Fruit fly (Drosophila melanogaster): ENCODE data around the gene CTCF.
A peak's percentile ranks its signal among the peaks of the same experiment; 100 is the strongest.

The CTCF gene

DNA sequence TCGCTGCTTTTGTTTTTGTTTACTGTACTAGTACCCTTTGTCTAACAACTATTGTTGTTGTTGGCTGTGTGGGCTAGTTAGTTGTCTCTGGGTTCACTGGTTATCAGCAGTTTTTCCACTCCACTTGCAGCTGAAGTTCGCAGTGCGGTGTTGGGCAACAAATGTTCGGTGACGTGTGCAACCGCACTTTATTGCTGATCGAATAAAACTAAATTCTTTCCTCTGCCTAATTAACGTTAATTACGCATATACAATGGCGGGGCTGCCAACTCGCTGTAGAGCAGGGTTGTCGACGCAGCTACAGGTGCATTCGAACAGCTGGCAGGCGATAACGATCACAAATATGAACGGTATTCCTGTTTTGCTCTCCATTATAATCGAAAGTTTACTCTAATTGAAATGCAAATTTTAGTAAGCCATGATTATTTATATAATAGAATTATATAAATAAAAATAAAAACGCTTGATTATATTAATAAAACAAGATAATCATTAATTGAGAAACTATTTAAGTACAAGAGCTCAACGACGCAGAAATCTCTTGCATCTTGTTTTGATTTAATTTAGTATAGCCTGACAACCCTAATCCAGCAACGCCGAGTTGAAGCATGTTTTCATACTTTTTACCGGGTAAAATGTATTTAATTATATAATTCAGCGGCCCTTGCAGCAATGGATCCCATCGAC is 27.8 kb downstream of the CTCF start, which contains the start of the genes mrva, CG42307 and mus312 (continued):
- TF ChIP-seq h (GFP tag; optimal IDR thresholded peaks at IDR 0.05) (no peak), CG32264 (GFP tag; optimal IDR thresholded peaks at IDR 0.05) (no peak), psq (GFP tag; optimal IDR thresholded peaks at IDR 0.05) (peak; percentile 75), sv (GFP tag; optimal IDR thresholded peaks at IDR 0.05) (peak; percentile 78), dsf (GFP tag; optimal IDR thresholded peaks at IDR 0.05; ENCODE audit: borderline replicate concordance) (no peak), jim (GFP tag; optimal IDR thresholded peaks at IDR 0.05) (no peak), woc (GFP tag; optimal IDR thresholded peaks at IDR 0.05) (no peak), N (GFP tag; optimal IDR thresholded peaks at IDR 0.05) (no peak), OdsH (GFP tag; optimal IDR thresholded peaks at IDR 0.05) (peak; percentile 73), GATAd (GFP tag; optimal IDR thresholded peaks at IDR 0.05) (no peak), ey (GFP tag; optimal IDR thresholded peaks at IDR 0.05) (peak; percentile 47), Myc (optimal IDR thresholded peaks at IDR 0.05) (no peak), lola (GFP tag; optimal IDR thresholded peaks at IDR 0.05) (no peak), brk (GFP tag; optimal IDR thresholded peaks at IDR 0.05) (no peak)

DNA sequence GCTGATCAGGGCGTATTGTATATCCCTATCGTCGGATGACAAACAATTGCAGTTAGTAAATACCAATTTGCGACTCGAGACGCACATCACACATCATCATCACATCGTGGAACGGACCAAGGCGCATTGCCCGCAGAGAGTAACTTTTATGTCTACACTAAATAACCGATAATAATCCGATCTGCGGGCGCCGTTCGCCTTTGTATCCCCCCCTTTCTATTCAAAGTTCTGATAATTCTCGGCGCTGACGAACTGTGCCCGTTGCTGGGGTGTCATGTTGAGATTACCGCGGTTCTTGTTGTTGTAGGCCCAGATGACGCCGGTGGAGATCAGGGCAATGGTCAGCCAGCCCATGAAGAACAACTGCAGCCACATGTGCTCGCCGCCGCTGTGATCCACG is 29.8 kb downstream of the CTCF start:
- TF ChIP-seq Vsx2 (GFP tag; optimal IDR thresholded peaks at IDR 0.05; ENCODE audit: partially characterized antibody) (no peak), foxo (GFP tag; optimal IDR thresholded peaks at IDR 0.05) (no peak), Hr83 (GFP tag; optimal IDR thresholded peaks at IDR 0.05; ENCODE audit: poor library complexity, severe bottlenecking) (no peak), brk (GFP tag; optimal IDR thresholded peaks at IDR 0.05) (no peak), dmrt93B (GFP tag; optimal IDR thresholded peaks at IDR 0.05) (no peak), tai (GFP tag; optimal IDR thresholded peaks at IDR 0.05) (no peak), lola (GFP tag; optimal IDR thresholded peaks at IDR 0.05) (no peak), Sp1 (GFP tag; optimal IDR thresholded peaks at IDR 0.05) (no peak)

DNA sequence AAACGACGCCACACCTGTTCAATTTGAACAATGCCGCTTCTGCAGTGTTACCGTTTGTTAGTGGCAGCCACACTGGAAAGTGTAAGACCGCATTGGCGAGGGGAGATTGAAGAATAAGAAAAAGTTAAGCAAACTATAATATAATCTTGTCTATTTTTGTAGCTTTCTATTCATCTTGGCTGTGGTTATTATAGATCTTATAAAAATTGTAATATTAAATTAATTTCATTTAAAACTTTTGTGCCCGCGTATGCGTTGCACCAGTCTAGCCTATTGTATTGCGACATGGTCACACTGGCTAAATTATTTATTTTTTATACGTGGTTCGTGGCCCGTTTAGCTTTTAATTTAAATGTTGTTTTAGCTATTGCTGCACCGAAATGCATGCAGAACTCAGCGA is 33.2 kb downstream of the CTCF start, which contains the start of the genes RhoGEF4 and Rint1:
RhoGEF4 (minus strand) TSS at position 64 of the 400 bp plus-strand sequence.
Rint1 (plus strand) TSS at position 272 of the 400 bp plus-strand sequence.
- TF ChIP-seq brk (GFP tag; optimal IDR thresholded peaks at IDR 0.05), result no peak
- no peak for TF ChIP-seq Jra (GFP tag; optimal IDR thresholded peaks at IDR 0.05)
- TF ChIP-seq Myc (optimal IDR thresholded peaks at IDR 0.05), result peak; percentile 54
- no peak for TF ChIP-seq jim (GFP tag; optimal IDR thresholded peaks at IDR 0.05)
- TF ChIP-seq Vsx2 (GFP tag; optimal IDR thresholded peaks at IDR 0.05; ENCODE audit: partially characterized antibody), result no peak
- TF ChIP-seq h (GFP tag; optimal IDR thresholded peaks at IDR 0.05), result peak; percentile 55
- no peak for TF ChIP-seq CG32264 (GFP tag; optimal IDR thresholded peaks at IDR 0.05)
- TF ChIP-seq fru (GFP tag; optimal IDR thresholded peaks at IDR 0.05), result no peak
- peak; percentile 40 for TF ChIP-seq psq (GFP tag; optimal IDR thresholded peaks at IDR 0.05)
- TF ChIP-seq CG9705 (GFP tag; optimal IDR thresholded peaks at IDR 0.05), result no peak
- peak; percentile 47 for TF ChIP-seq woc (GFP tag; optimal IDR thresholded peaks at IDR 0.05)
- no peak for TF ChIP-seq Dif (GFP tag; optimal IDR thresholded peaks at IDR 0.05; ENCODE audit: partially characterized antibody)
- TF ChIP-seq ey (GFP tag; optimal IDR thresholded peaks at IDR 0.05), result peak; percentile 26
- no peak for TF ChIP-seq dmrt93B (GFP tag; optimal IDR thresholded peaks at IDR 0.05)
- peak in 1 of 2 experiments; percentile 72 for TF ChIP-seq foxo (GFP tag; optimal IDR thresholded peaks at IDR 0.05)
- TF ChIP-seq Mio (GFP tag; optimal IDR thresholded peaks at IDR 0.05), result no peak
- TF ChIP-seq Dfd (GFP tag; optimal IDR thresholded peaks at IDR 0.05), result no peak
- TF ChIP-seq OdsH (GFP tag; optimal IDR thresholded peaks at IDR 0.05), result peak; percentile 27
- no peak for TF ChIP-seq tai (GFP tag; optimal IDR thresholded peaks at IDR 0.05)
- no peak for TF ChIP-seq sage (GFP tag; optimal IDR thresholded peaks at IDR 0.05)
- TF ChIP-seq Rel (GFP tag; optimal IDR thresholded peaks at IDR 0.05), result no peak
- TF ChIP-seq Rel (tag; optimal IDR thresholded peaks at IDR 0.05), result no peak
- no peak for TF ChIP-seq usp (GFP tag; optimal IDR thresholded peaks at IDR 0.05)
- peak; percentile 60 for TF ChIP-seq HLH106 (tag; optimal IDR thresholded peaks at IDR 0.05)
- TF ChIP-seq N (GFP tag; optimal IDR thresholded peaks at IDR 0.05), result no peak
- TF ChIP-seq Abd-B (GFP tag; optimal IDR thresholded peaks at IDR 0.05), result no peak
- TF ChIP-seq pan (optimal IDR thresholded peaks at IDR 0.05), result no peak
- no peak for TF ChIP-seq Hr78 (GFP tag; optimal IDR thresholded peaks at IDR 0.05)
- TF ChIP-seq br (GFP tag; optimal IDR thresholded peaks at IDR 0.05), result no peak
- TF ChIP-seq dsf (GFP tag; optimal IDR thresholded peaks at IDR 0.05; ENCODE audit: borderline replicate concordance), result peak; percentile 17
- peak; percentile 69 for TF ChIP-seq sv (GFP tag; optimal IDR thresholded peaks at IDR 0.05)
- TF ChIP-seq Hnf4 (GFP tag; optimal IDR thresholded peaks at IDR 0.05), result no peak
- no peak for TF ChIP-seq CrebA (GFP tag; optimal IDR thresholded peaks at IDR 0.05; ENCODE audit: borderline replicate concordance)
- no peak for TF ChIP-seq GATAd (GFP tag; optimal IDR thresholded peaks at IDR 0.05)
- TF ChIP-seq Hr83 (GFP tag; optimal IDR thresholded peaks at IDR 0.05; ENCODE audit: poor library complexity, severe bottlenecking), result no peak
- TF ChIP-seq lola (GFP tag; optimal IDR thresholded peaks at IDR 0.05), result no peak
- TF ChIP-seq Sp1 (GFP tag; optimal IDR thresholded peaks at IDR 0.05), result peak; percentile 48
- peak; percentile 63 for TF ChIP-seq rgr (GFP tag; optimal IDR thresholded peaks at IDR 0.05)
- no peak for TF ChIP-seq dl (GFP tag; optimal IDR thresholded peaks at IDR 0.05; ENCODE audit: insufficient read depth in 1 of 2, partially characterized antibody in 2 of 2)
